Worm (Caenorhabditis elegans) whole organism, L1 larva: ENCODE data around the gene sfxn-1.2.

Experiments used
- C16A3.4 ChIP-seq: fragments of 150-350 bp; optimal IDR thresholded peaks from 2 replicates; lab custom pipeline; 2014; ENCODE audit warnings: missing biosample characterization, missing genetic modification characterization
- C34B4.2 ChIP-seq: sonication (generic microtip); optimal IDR thresholded peaks from 2 replicates; lab custom pipeline; 2017; ENCODE audit warnings: mild to moderate bottlenecking, missing genetic modification characterization, missing compliant biosample characterization
- Y116A8C.19 ChIP-seq: sonication (generic microtip); optimal IDR thresholded peaks from 2 replicates; lab custom pipeline; 2016; ENCODE audit warnings: missing compliant biosample characterization, missing genetic modification characterization, borderline replicate concordance
- aly-2 ChIP-seq: fragments of 150-350 bp; optimal IDR thresholded peaks from 2 replicates; lab custom pipeline; 2014; ENCODE audit warnings: missing biosample characterization, missing genetic modification characterization
- ceh-63 ChIP-seq: fragments of 200-800 bp; sonication (Bioruptor generic); optimal IDR thresholded peaks from 2 replicates; lab custom pipeline; 2018; ENCODE audit warnings: mild to moderate bottlenecking, missing genetic modification characterization, missing compliant biosample characterization
- ceh-8 ChIP-seq: fragments of 200-800 bp; sonication (Bioruptor generic); optimal IDR thresholded peaks from 2 replicates; lab custom pipeline; 2018; ENCODE audit warnings: mild to moderate bottlenecking, missing genetic modification characterization, moderate library complexity, missing compliant biosample characterization
- ceh-82 ChIP-seq, 3 experiments: fragments of 150-350 bp in 1 of 3; sonication (generic microtip) in 2 of 3; optimal IDR thresholded peaks; 2 replicates each; lab custom pipeline; 2014 to 2017; ENCODE audit warnings: missing biosample characterization in 3 of 3, missing genetic modification characterization in 3 of 3
- ceh-88 ChIP-seq: fragments of 200-800 bp; sonication (Bioruptor generic); IDR thresholded peaks from 2 replicates; pipeline ENCODE4 v1.3.6; 2022; ENCODE audit warnings: missing genetic modification characterization, missing compliant biosample characterization
- ceh-90 ChIP-seq: sonication (generic microtip); optimal IDR thresholded peaks from 2 replicates; lab custom pipeline; 2016; ENCODE audit warnings: missing genetic modification characterization, missing compliant biosample characterization
- dpl-1 ChIP-seq, 3 experiments: fragments of 150-350 bp in 2 of 3; sonication (generic microtip) in 1 of 3; optimal IDR thresholded peaks; 2 replicates each; lab custom pipeline; 2014 to 2017; ENCODE audit warnings: missing biosample characterization in 3 of 3, missing genetic modification characterization in 3 of 3, missing genetic modification reagents in 3 of 3
- efl-1 ChIP-seq, 4 experiments: fragments of 150-350 bp; optimal IDR thresholded peaks in 3 of 4; peaks in 1 of 4; 1 replicate in 1 of 4; 2 replicates in 3 of 4; lab custom pipeline; 2014; ENCODE audit warnings: missing biosample characterization in 2 of 4, missing genetic modification characterization in 2 of 4, missing genetic modification reagents in 2 of 4
- efl-3 ChIP-seq: fragments of 200-800 bp; sonication (Bioruptor generic); optimal IDR thresholded peaks from 2 replicates; lab custom pipeline; 2018; ENCODE audit warnings: mild to moderate bottlenecking, missing genetic modification characterization, missing compliant biosample characterization
- egl-13 ChIP-seq: sonication (generic microtip); optimal IDR thresholded peaks from 2 replicates; lab custom pipeline; 2016; ENCODE audit warnings: missing genotype, missing genetic modification reagents, missing genetic modification characterization, missing compliant biosample characterization
- elt-2 ChIP-seq: sonication (generic microtip); optimal IDR thresholded peaks from 2 replicates; lab custom pipeline; 2016; ENCODE audit warnings: missing genetic modification characterization, mild to moderate bottlenecking, inconsistent platforms, missing compliant biosample characterization, missing genetic modification reagents
- fkh-10 ChIP-seq: sonication (generic microtip); optimal IDR thresholded peaks from 2 replicates; lab custom pipeline; 2017; ENCODE audit warnings: missing biosample characterization, missing genetic modification reagents, missing genetic modification characterization
- fkh-4 ChIP-seq: sonication (generic microtip); optimal IDR thresholded peaks from 2 replicates; lab custom pipeline; 2016; ENCODE audit warnings: missing compliant biosample characterization, missing genetic modification characterization, borderline replicate concordance
- fkh-8 ChIP-seq: sonication (generic microtip); optimal IDR thresholded peaks from 2 replicates; lab custom pipeline; 2016; ENCODE audit warnings: mild to moderate bottlenecking, missing genetic modification characterization, missing compliant biosample characterization
- fos-1 ChIP-seq: fragments of 150-350 bp; optimal IDR thresholded peaks from 2 replicates; lab custom pipeline; 2014; ENCODE audit warnings: missing biosample characterization, missing genetic modification characterization
- grh-1 ChIP-seq: fragments of 200-800 bp; sonication (Bioruptor generic); IDR thresholded peaks from 2 replicates; pipeline ENCODE4 v1.3.6; 2022; ENCODE audit warnings: missing genetic modification reagents, missing genetic modification characterization, missing compliant biosample characterization
- hlh-17 ChIP-seq: fragments of 200-800 bp; sonication (Bioruptor generic); optimal IDR thresholded peaks from 2 replicates; lab custom pipeline; 2018; ENCODE audit warnings: missing genetic modification characterization, mild to moderate bottlenecking, missing compliant biosample characterization, moderate library complexity, borderline replicate concordance
- hlh-4 ChIP-seq: sonication (generic microtip); optimal IDR thresholded peaks from 2 replicates; lab custom pipeline; 2016; ENCODE audit warnings: mild to moderate bottlenecking, missing genetic modification characterization, missing compliant biosample characterization
- jun-1 ChIP-seq: fragments of 150-350 bp; optimal IDR thresholded peaks from 2 replicates; lab custom pipeline; 2014; ENCODE audit warnings: missing biosample characterization, missing genetic modification reagents, missing genetic modification characterization
- lin-15B ChIP-seq: fragments of 150-350 bp; sonication (generic microtip); optimal IDR thresholded peaks from 3 replicates; lab custom pipeline; 2014; ENCODE audit warnings: missing biosample characterization, missing genetic modification characterization
- lin-35 ChIP-seq, 2 experiments: fragments of 150-350 bp; optimal IDR thresholded peaks; 2 replicates each; lab custom pipeline; 2014; ENCODE audit warnings: missing biosample characterization in 2 of 2, missing genetic modification characterization in 2 of 2, missing genetic modification reagents in 2 of 2
- lin-39 ChIP-seq: fragments of 150-350 bp; optimal IDR thresholded peaks from 2 replicates; lab custom pipeline; 2014; ENCODE audit warnings: missing biosample characterization, missing genetic modification reagents, missing genetic modification characterization
- lir-3 ChIP-seq: sonication (generic microtip); optimal IDR thresholded peaks from 2 replicates; lab custom pipeline; 2016; ENCODE audit warnings: mild to moderate bottlenecking, missing genetic modification characterization, moderate library complexity, missing compliant biosample characterization; ENCODE audit not compliant: poor library complexity
- mdl-1 ChIP-seq, 2 experiments: fragments of 150-350 bp; optimal IDR thresholded peaks; 2 replicates each; lab custom pipeline; 2014 to 2017; ENCODE audit warnings: missing biosample characterization in 2 of 2, missing genetic modification characterization in 2 of 2, inconsistent platforms in 1 of 2
- nhr-20 ChIP-seq: sonication (generic microtip); optimal IDR thresholded peaks from 2 replicates; lab custom pipeline; 2016; ENCODE audit warnings: mild to moderate bottlenecking, missing genetic modification characterization, missing compliant biosample characterization
- nhr-71 ChIP-seq: sonication (generic microtip); optimal IDR thresholded peaks from 2 replicates; lab custom pipeline; 2016; ENCODE audit warnings: mild to moderate bottlenecking, missing genetic modification characterization, moderate library complexity, missing compliant biosample characterization
- nhr-76 ChIP-seq: sonication (generic microtip); optimal IDR thresholded peaks from 2 replicates; lab custom pipeline; 2017; ENCODE audit warnings: missing biosample characterization, missing genetic modification characterization
- nhr-77 ChIP-seq: fragments of 150-350 bp; optimal IDR thresholded peaks from 2 replicates; lab custom pipeline; 2014; ENCODE audit warnings: missing biosample characterization, missing genetic modification characterization
- nhr-84 ChIP-seq: sonication (generic microtip); optimal IDR thresholded peaks from 2 replicates; lab custom pipeline; 2017; ENCODE audit warnings: missing biosample characterization, missing genetic modification characterization
- nhr-85 ChIP-seq: sonication (generic microtip); peaks from one replicate; lab custom pipeline; 2016; ENCODE audit warnings: missing genetic modification characterization, inconsistent platforms, missing compliant biosample characterization
- nhr-90 ChIP-seq: sonication (generic microtip); optimal IDR thresholded peaks from 2 replicates; lab custom pipeline; 2016; ENCODE audit warnings: mild to moderate bottlenecking, missing genetic modification characterization, missing compliant biosample characterization; ENCODE audit not compliant: poor library complexity
- pag-3 ChIP-seq: sonication (generic microtip); optimal IDR thresholded peaks from 2 replicates; lab custom pipeline; 2017; ENCODE audit warnings: missing genetic modification characterization, mild to moderate bottlenecking, missing compliant biosample characterization, antibody characterized with exemption, borderline replicate concordance; ENCODE audit not compliant: insufficient read depth
- pax-3 ChIP-seq: fragments of 200-800 bp; sonication (Bioruptor generic); optimal IDR thresholded peaks from 2 replicates; lab custom pipeline; 2018; ENCODE audit warnings: mild to moderate bottlenecking, missing genetic modification characterization, moderate library complexity, missing compliant biosample characterization
- rnt-1 ChIP-seq: sonication (generic microtip); optimal IDR thresholded peaks from 2 replicates; lab custom pipeline; 2016; ENCODE audit warnings: mild to moderate bottlenecking, missing genetic modification characterization, moderate library complexity, missing compliant biosample characterization
- skn-1 ChIP-seq: fragments of 150-350 bp; optimal IDR thresholded peaks from 2 replicates; lab custom pipeline; 2014; ENCODE audit warnings: missing biosample characterization, missing genetic modification characterization
- snu-23 ChIP-seq: sonication (generic microtip); optimal IDR thresholded peaks from 2 replicates; lab custom pipeline; 2016; ENCODE audit warnings: missing genetic modification characterization, missing compliant biosample characterization
- tbx-2 ChIP-seq: sonication (generic microtip); optimal IDR thresholded peaks from 2 replicates; lab custom pipeline; 2016; ENCODE audit warnings: missing genetic modification characterization, missing compliant biosample characterization
- unc-30 ChIP-seq: sonication (generic microtip); optimal IDR thresholded peaks from 2 replicates; lab custom pipeline; 2017; ENCODE audit warnings: missing biosample characterization, missing genetic modification characterization
- unc-62 ChIP-seq: fragments of 150-350 bp; optimal IDR thresholded peaks from 2 replicates; lab custom pipeline; 2014; ENCODE audit warnings: missing biosample characterization, missing genetic modification reagents, missing genetic modification characterization
- unc-86 ChIP-seq: sonication (generic microtip); optimal IDR thresholded peaks from 2 replicates; lab custom pipeline; 2016; ENCODE audit warnings: missing genetic modification characterization, missing compliant biosample characterization
- vab-15 ChIP-seq: sonication (generic microtip); optimal IDR thresholded peaks from 2 replicates; lab custom pipeline; 2017; ENCODE audit warnings: missing genotype, mild to moderate bottlenecking, missing genetic modification characterization, missing compliant biosample characterization
- xbp-1 ChIP-seq: sonication (generic microtip); optimal IDR thresholded peaks from 2 replicates; lab custom pipeline; 2016; ENCODE audit warnings: missing genetic modification characterization, missing compliant biosample characterization

sfxn-1.2 gene

DNA sequence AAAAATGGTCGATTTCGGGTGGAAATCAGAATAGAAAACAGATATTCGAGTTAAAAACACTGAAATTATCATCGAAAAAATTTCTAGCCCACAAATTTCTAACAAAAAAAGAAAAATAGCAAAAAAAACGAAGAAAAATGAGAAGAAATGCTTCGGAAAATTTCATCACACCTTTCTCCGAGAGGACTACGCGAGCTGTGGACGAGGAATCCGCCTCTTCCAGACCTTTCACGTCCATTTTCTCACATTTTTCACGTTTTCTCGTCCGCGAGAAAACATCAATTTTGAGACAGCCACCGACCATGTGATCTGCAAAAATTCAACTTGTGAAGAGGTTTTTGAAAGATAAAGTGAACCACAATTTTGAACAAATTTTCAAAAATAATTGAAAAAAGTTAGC is 9.4 kb upstream of the sfxn-1.2 start:
- peak; percentile 49 for TF ChIP-seq rnt-1 (tag; lab: Kevin White, UChicago)
- peak in 1 of 3 experiments; percentile 3 for TF ChIP-seq dpl-1 (GFP tag; optimal IDR thresholded peaks at IDR 0.05; lab: Kevin White, UChicago)
- no peak for TF ChIP-seq efl-3
- no peak for TF ChIP-seq nhr-85 (tag; lab: Kevin White, UChicago)
- no peak for TF ChIP-seq ceh-63 (GFP tag; lab: Kevin White, UChicago)
- no peak for TF ChIP-seq Y116A8C.19
- TF ChIP-seq hlh-17 (GFP tag; lab: Kevin White, UChicago), result no peak
- no peak for TF ChIP-seq jun-1
- peak; percentile 15 for TF ChIP-seq nhr-71
- no peak for TF ChIP-seq lir-3 (tag; lab: Kevin White, UChicago)
- TF ChIP-seq mdl-1 (tag; optimal IDR thresholded peaks at IDR 0.05; lab: Kevin White, UChicago), result no peak
- TF ChIP-seq ceh-90 (tag; lab: Kevin White, UChicago), result peak; percentile 10
- no peak for TF ChIP-seq vab-15
- peak; percentile 1 for TF ChIP-seq skn-1 (tag; lab: Kevin White, UChicago)
- TF ChIP-seq ceh-8 (GFP tag; lab: Kevin White, UChicago), result no peak
- no peak for TF ChIP-seq unc-62
- TF ChIP-seq snu-23 (GFP tag; lab: Kevin White, UChicago), result no peak
- no peak for TF ChIP-seq efl-1 (optimal IDR thresholded peaks at IDR 0.05; lab: Kevin White, UChicago)
- peak in 1 of 2 experiments; percentile 73 for TF ChIP-seq efl-1 (GFP tag; optimal IDR thresholded peaks at IDR 0.05 in 1 of 2; lab: Kevin White, UChicago)
- TF ChIP-seq fkh-8 (tag; lab: Kevin White, UChicago), result no peak
- no peak for TF ChIP-seq nhr-84 (tag; lab: Kevin White, UChicago)
- no peak for TF ChIP-seq nhr-76
- TF ChIP-seq lin-15B (tag; lab: Kevin White, UChicago), result no peak

- no peak for TF ChIP-seq unc-30 (tag; lab: Kevin White, UChicago)
- TF ChIP-seq pag-3 (tag; lab: Kevin White, UChicago), result no peak
- TF ChIP-seq C16A3.4 (tag; lab: Kevin White, UChicago), result no peak
- no peak for TF ChIP-seq nhr-77 (tag; lab: Kevin White, UChicago)
- TF ChIP-seq fkh-10 (GFP tag; lab: Kevin White, UChicago), result no peak
- TF ChIP-seq efl-3, result no peak
- TF ChIP-seq grh-1 (GFP tag; lab: Robert Waterston, UW), result no peak
- TF ChIP-seq nhr-90 (tag; lab: Kevin White, UChicago), result no peak
- no peak for TF ChIP-seq lin-39 (tag; lab: Kevin White, UChicago)
- no peak for TF ChIP-seq hlh-4 (tag; lab: Kevin White, UChicago)
- TF ChIP-seq jun-1, result no peak
- TF ChIP-seq ceh-82 (tag; optimal IDR thresholded peaks at IDR 0.05; lab: Kevin White, UChicago), result no peak
These were observed 8.5 kb upstream of the sfxn-1.2 start, which contains the start of gene F37H8.6 for ce11 chrII:11177376-11177775. Gene F37H8.6, minus strand, starts transcription at chrII:11177476.

DNA sequence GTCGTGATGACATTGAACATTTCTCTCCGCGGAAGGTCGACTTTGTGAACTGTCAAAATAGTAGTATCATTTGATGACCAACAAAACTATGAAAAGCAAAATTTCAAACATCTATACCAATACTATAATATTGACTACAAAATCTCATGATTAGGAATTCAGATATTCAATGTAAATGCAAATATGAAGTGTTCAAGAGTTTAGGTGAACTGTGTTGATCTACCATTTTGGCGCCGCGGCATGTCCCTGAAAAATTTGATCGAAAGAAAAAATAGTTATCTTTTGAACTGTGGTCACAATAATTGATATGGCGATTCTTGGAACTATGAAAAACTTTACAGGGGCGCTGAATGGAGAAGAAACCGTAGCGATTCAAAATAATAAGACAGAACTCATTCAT is 7.1 kb upstream of the sfxn-1.2 start:
- no peak for TF ChIP-seq efl-3
- TF ChIP-seq nhr-85 (tag; lab: Kevin White, UChicago), result peak; percentile 61
- TF ChIP-seq, all 84 proteins: peak for 1

ce11 chrII:11181250-11181704 is 4.6 kb upstream of the sfxn-1.2 start, which contains the start of gene bigr-1:
Gene bigr-1, plus strand, starts transcription at chrII:11181654.
- no peak for TF ChIP-seq hlh-4 (tag; lab: Kevin White, UChicago)
- TF ChIP-seq xbp-1 (tag; lab: Kevin White, UChicago), result no peak
- TF ChIP-seq aly-2 (tag; lab: Kevin White, UChicago), result no peak
- no peak for TF ChIP-seq lir-3 (tag; lab: Kevin White, UChicago)
- no peak for TF ChIP-seq pax-3 (tag; lab: Kevin White, UChicago)
- TF ChIP-seq tbx-2, result peak; percentile 2
- TF ChIP-seq nhr-90 (tag; lab: Kevin White, UChicago), result no peak
- no peak for TF ChIP-seq ceh-88 (GFP tag; lab: Robert Waterston, UW)
- no peak for TF ChIP-seq egl-13 (tag; lab: Kevin White, UChicago)
- TF ChIP-seq unc-86, result no peak
- TF ChIP-seq lin-15B (tag; lab: Kevin White, UChicago), result no peak
- TF ChIP-seq Y116A8C.19, result no peak
- no peak for TF ChIP-seq efl-1 (optimal IDR thresholded peaks at IDR 0.05; lab: Kevin White, UChicago)
- TF ChIP-seq efl-1 (GFP tag; optimal IDR thresholded peaks at IDR 0.05 in 1 of 2; lab: Kevin White, UChicago), result no peak
- TF ChIP-seq elt-2 (tag; lab: Kevin White, UChicago), result peak; percentile 9
- TF ChIP-seq fos-1 (tag; lab: Kevin White, UChicago), result no peak
- peak; percentile 51 for TF ChIP-seq nhr-20 (tag; lab: Kevin White, UChicago)
- no peak for TF ChIP-seq C34B4.2 (tag; lab: Kevin White, UChicago)
- TF ChIP-seq fkh-4 (tag; lab: Kevin White, UChicago), result no peak
- TF ChIP-seq nhr-85 (tag; lab: Kevin White, UChicago), result peak; percentile 63
- TF ChIP-seq pag-3 (tag; lab: Kevin White, UChicago), result no peak
- peak in 1 of 2 experiments; percentile 27 for TF ChIP-seq lin-35 (GFP tag; optimal IDR thresholded peaks at IDR 0.05; lab: Kevin White, UChicago)
